Worm (Caenorhabditis elegans) whole organism, young adult: ENCODE data around the gene Y73B3A.4.
"Not testable (repeated sequence)": the region's sequence is repeated elsewhere in the genome, so short reads cannot be mapped to it uniquely, and the experiment has no call there.

Experiments used
- Y67H2A.10 ChIP-seq: fragments of 200-800 bp; sonication (Bioruptor generic); conservative IDR thresholded peaks from 2 replicates; pipeline ENCODE4 v1.3.6; 2022; ENCODE audit warnings: missing genetic modification reagents, missing genetic modification characterization, missing compliant biosample characterization
- attf-6 ChIP-seq: fragments of 200-800 bp; sonication (Bioruptor generic); IDR thresholded peaks from 2 replicates; pipeline ENCODE4 v1.3.6; 2022; ENCODE audit warnings: missing genetic modification reagents, missing genetic modification characterization, missing compliant biosample characterization
- hsf-1 ChIP-seq: fragments of 200-800 bp; sonication (Bioruptor generic); IDR thresholded peaks from 2 replicates; pipeline ENCODE4 v1.3.6; 2022; ENCODE audit warnings: missing genetic modification reagents, missing genetic modification characterization, missing compliant biosample characterization

DNA sequence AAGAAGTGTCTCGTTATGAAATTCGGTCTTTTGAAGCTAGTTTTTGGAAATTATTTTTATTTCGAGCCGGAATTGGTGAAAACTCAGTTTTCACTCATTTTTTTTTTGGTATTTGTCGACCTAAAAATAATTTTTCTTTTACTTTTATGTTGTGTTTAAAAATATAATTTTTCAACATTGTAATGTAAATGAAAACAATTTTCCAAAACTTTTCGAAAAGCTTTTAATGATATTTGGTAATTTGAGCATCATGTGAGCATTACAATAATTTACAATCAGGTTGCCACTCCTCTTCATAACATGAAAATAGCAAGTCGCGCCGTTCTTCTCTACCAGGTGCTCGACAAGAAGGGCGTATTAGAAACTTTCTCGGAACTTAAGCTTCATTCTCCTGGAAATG lies 9.8 kb upstream of the Y73B3A.4 start, which contains the start of gene fbxa-221:
- not testable (repeated sequence) for TF ChIP-seq attf-6; hsf-1 (GFP tag; lab: Robert Waterston, UW); Y67H2A.10
